Fruit fly (Drosophila melanogaster): ENCODE data around the gene CG5078.

CG5078 gene

dm6 chr3L:20517897-20518804 lies 12.3 kb downstream of the CG5078 start (continued):
- no peak for TF ChIP-seq org-1 (GFP tag; optimal IDR thresholded peaks at IDR 0.05)
- TF ChIP-seq CG17568 (GFP tag; optimal IDR thresholded peaks at IDR 0.05), result peak; percentile 4
- TF ChIP-seq Oaz (GFP tag; IDR thresholded peaks at IDR 0.05), result no peak
- peak; percentile 9; the same call in 1 of the 2 replicates for TF ChIP-seq CG10366 (GFP tag; IDR thresholded peaks at IDR 0.05)
- no peak for TF ChIP-seq Elba2 (GFP tag; optimal IDR thresholded peaks at IDR 0.05)
- TF ChIP-seq HmgZ (tag; optimal IDR thresholded peaks at IDR 0.05), result no peak
- no peak for TF ChIP-seq CG10321 (GFP tag; IDR thresholded peaks at IDR 0.05)
- no peak for TF ChIP-seq CG16863 (GFP tag; optimal IDR thresholded peaks at IDR 0.05)
- no peak for TF ChIP-seq ttk (GFP tag; IDR thresholded peaks at IDR 0.05)
- TF ChIP-seq cad (GFP tag; optimal IDR thresholded peaks at IDR 0.05), result no peak
- no peak for TF ChIP-seq CG3847 (GFP tag; IDR thresholded peaks at IDR 0.05)
- TF ChIP-seq mirr (GFP tag; optimal IDR thresholded peaks at IDR 0.05), result peak; percentile 15
- TF ChIP-seq repo (GFP tag; optimal IDR thresholded peaks at IDR 0.05), result no peak
- TF ChIP-seq CG13894 (tag; optimal IDR thresholded peaks at IDR 0.05), result no peak
- TF ChIP-seq Dip3 (GFP tag; optimal IDR thresholded peaks at IDR 0.05), result peak; percentile 24
- no peak for TF ChIP-seq CG30020 (tag; optimal IDR thresholded peaks at IDR 0.05)
- TF ChIP-seq CG2712 (tag; optimal IDR thresholded peaks at IDR 0.05), result peak; percentile 33
- TF ChIP-seq CG5245 (GFP tag; optimal IDR thresholded peaks at IDR 0.05), result no peak
- no peak for TF ChIP-seq scrt (GFP tag; optimal IDR thresholded peaks at IDR 0.05)
- TF ChIP-seq CG6813 (GFP tag; optimal IDR thresholded peaks at IDR 0.05), result peak; percentile 22
- TF ChIP-seq CG11560 (tag; IDR thresholded peaks at IDR 0.05), result no peak
- peak; percentile 44 for TF ChIP-seq CG13775 (GFP tag; optimal IDR thresholded peaks at IDR 0.05)
- TF ChIP-seq CG1529 (GFP tag; optimal IDR thresholded peaks at IDR 0.05), result no peak
- TF ChIP-seq slbo (GFP tag; IDR thresholded peaks at IDR 0.05), result peak; percentile 52; the same call in 1 of the 2 replicates
- TF ChIP-seq corto (GFP tag; optimal IDR thresholded peaks at IDR 0.05), result peak; percentile 43
- no peak for TF ChIP-seq CG11398 (GFP tag; optimal IDR thresholded peaks at IDR 0.05)
- TF ChIP-seq Blimp-1 (GFP tag; optimal IDR thresholded peaks at IDR 0.05), result peak; percentile 12
- TF ChIP-seq C15 (GFP tag; IDR thresholded peaks at IDR 0.05), result no peak
- no peak for TF ChIP-seq wek (GFP tag; optimal IDR thresholded peaks at IDR 0.05)
- TF ChIP-seq crc (GFP tag; optimal IDR thresholded peaks at IDR 0.05), result no peak
- peak; percentile 3 for TF ChIP-seq CG18619 (GFP tag; optimal IDR thresholded peaks at IDR 0.05)
- TF ChIP-seq CG12155 (GFP tag; optimal IDR thresholded peaks at IDR 0.05), result peak; percentile 20
- peak; percentile 15 for TF ChIP-seq CG1233 (GFP tag; optimal IDR thresholded peaks at IDR 0.05)
- no peak for TF ChIP-seq Gsc (GFP tag; IDR thresholded peaks at IDR 0.05)
- TF ChIP-seq CG32772 (GFP tag; IDR thresholded peaks at IDR 0.05), result no peak
- TF ChIP-seq Dek (tag; optimal IDR thresholded peaks at IDR 0.05), result peak; percentile 42
- TF ChIP-seq trh (GFP tag; optimal IDR thresholded peaks at IDR 0.05), result no peak
- no peak for TF ChIP-seq dimm (GFP tag; IDR thresholded peaks at IDR 0.05)
- no peak for TF ChIP-seq vvl (GFP tag; IDR thresholded peaks at IDR 0.05)
- TF ChIP-seq sob (GFP tag; IDR thresholded peaks at IDR 0.05), result no peak
- no peak for TF ChIP-seq unc-4 (GFP tag; IDR thresholded peaks at IDR 0.05; ENCODE audit: partially characterized antibody)
- TF ChIP-seq CG8290 (GFP tag; optimal IDR thresholded peaks at IDR 0.05), result no peak
- TF ChIP-seq CG8290 (tag; optimal IDR thresholded peaks at IDR 0.05), result no peak
- no peak for TF ChIP-seq gce (GFP tag; IDR thresholded peaks at IDR 0.05)
- TF ChIP-seq CG13123 (GFP tag; optimal IDR thresholded peaks at IDR 0.05), result no peak
- no peak for TF ChIP-seq sens-2 (GFP tag; IDR thresholded peaks at IDR 0.05)
- TF ChIP-seq Ssrp (tag; optimal IDR thresholded peaks at IDR 0.05), result no peak
- TF ChIP-seq Nf-YB (GFP tag; optimal IDR thresholded peaks at IDR 0.05), result no peak
- TF ChIP-seq CG3726 (GFP tag; IDR thresholded peaks at IDR 0.05), result no peak
- TF ChIP-seq Bteb2 (GFP tag; optimal IDR thresholded peaks at IDR 0.05), result no peak
